Worm (Caenorhabditis elegans): ENCODE results near the gene Y45G5AM.7.

Gene Y45G5AM.7

DNA sequence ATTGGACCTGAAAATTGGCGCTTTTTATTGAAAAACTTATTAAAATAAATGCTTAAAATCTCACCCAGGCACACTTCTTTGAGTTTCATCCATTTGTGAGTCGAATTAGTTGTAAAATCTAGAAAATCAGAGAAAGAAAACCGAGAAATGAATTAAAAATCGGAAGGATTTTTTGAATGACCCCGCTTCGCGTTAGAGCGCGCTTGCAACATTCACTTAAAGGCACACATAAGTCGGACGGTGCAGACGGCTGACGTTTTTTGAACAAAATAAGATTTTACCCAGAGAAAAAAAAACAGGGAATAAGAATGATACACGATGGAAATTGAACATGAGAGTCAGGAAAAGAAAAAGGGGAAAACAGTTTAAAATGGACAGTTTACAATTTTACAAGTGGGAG is 380 bp downstream of the Y45G5AM.7 start:
- TF ChIP-seq unc-55 (GFP tag; optimal IDR thresholded peaks at IDR 0.05) (peak; percentile 31), ztf-11 (tag; optimal IDR thresholded peaks at IDR 0.05) (no peak)

DNA sequence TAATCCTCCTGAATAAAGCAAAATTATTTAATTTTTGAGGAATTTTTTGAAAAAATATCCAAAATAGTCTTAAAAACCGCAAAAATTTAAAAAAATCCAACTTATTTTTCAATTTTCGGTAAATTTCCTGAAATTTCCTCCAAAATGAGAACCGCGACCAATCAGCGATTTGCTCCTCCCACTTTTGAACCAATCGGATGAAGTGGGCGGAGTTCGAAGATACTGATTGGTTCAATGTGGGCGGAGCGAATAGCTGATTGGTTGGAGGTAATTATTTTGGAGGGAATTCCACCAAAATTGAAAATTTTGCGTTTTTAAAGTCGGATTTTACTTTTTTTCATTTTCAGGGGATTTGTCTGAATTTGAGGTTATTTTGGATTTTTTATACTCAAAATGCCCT is 2.0 kb downstream of the Y45G5AM.7 start:
- no peak for TF ChIP-seq unc-62 (GFP tag; optimal IDR thresholded peaks at IDR 0.05)
- no peak for TF ChIP-seq unc-55 (GFP tag; optimal IDR thresholded peaks at IDR 0.05)
- TF ChIP-seq lin-11 (tag; optimal IDR thresholded peaks at IDR 0.05) = no peak
- TF ChIP-seq Y55F3AM.14 (GFP tag; optimal IDR thresholded peaks at IDR 0.05) = no peak
- TF ChIP-seq nhr-10 (tag; optimal IDR thresholded peaks at IDR 0.05) = no peak
- TF ChIP-seq nhr-12 (tag; optimal IDR thresholded peaks at IDR 0.05) = no peak
- no peak for TF ChIP-seq unc-39 (tag; optimal IDR thresholded peaks at IDR 0.05)
- no peak for TF ChIP-seq R02D3.7 (tag; optimal IDR thresholded peaks at IDR 0.05)
- TF ChIP-seq peb-1 (tag; optimal IDR thresholded peaks at IDR 0.05) = no peak

DNA sequence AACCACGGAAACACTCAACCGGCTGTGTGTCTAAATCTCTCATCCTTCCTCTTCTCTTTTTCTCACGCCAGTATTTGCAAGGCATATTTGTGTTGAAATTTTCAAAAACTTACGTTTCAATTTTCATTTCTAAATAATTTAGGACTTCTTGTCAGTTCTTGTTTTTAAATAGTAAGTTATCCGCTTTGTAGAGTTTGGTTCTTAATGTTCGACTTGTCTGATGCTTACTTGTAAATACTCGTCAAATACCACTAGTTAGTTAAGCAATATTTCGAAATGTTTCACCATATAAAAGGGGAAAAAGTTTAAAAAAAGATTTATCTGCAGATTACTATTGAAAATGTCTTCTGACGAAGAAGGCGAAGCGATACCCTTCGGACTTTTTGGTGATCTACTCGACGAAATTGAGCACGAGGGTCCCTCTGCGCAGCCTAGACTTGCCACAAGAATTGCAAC is 5.5 kb downstream of the Y45G5AM.7 start, which contains the start of gene Y45G5AM.3:
Gene Y45G5AM.3 (plus strand): TSS at position 51 of the 456 bp plus-strand sequence.
- peak; percentile 18 for TF ChIP-seq C34F6.9 (tag; optimal IDR thresholded peaks at IDR 0.05)
- peak; percentile 22 for TF ChIP-seq fos-1 (tag; optimal IDR thresholded peaks at IDR 0.05)
- peak; percentile 97 for TF ChIP-seq nhr-129 (tag; optimal IDR thresholded peaks at IDR 0.05)
- TF ChIP-seq F13H6.1 (tag; optimal IDR thresholded peaks at IDR 0.05) = no peak

DNA sequence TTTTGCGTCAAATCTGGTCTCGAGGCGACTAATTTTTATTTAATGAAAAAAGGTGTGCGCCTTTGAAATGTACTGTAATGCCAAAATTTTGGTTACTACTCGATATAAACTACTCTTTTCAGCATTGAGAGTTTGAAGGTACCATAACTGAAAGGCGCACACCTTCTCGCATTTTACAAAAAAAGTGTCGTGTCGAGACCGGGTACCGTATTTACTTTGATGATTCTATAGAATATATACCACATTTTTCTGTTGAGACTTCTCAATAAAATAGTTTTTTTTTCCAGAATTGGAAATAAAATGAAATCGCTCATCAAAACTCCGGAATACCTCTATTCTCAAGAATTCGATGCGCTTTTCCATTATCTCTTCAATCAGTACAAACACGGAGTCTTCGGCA is 7.1 kb downstream of the Y45G5AM.7 start, which contains the start of gene Y45G5AM.4:
Gene Y45G5AM.4 (plus strand): TSS at position 301 of the 400 bp plus-strand sequence.
- TF ChIP-seq nhr-11 (tag; optimal IDR thresholded peaks at IDR 0.05) = no peak
- no peak for TF ChIP-seq mbf-1 (tag; optimal IDR thresholded peaks at IDR 0.05)
- no peak for TF ChIP-seq lin-39 (tag; optimal IDR thresholded peaks at IDR 0.05)
- no peak for TF ChIP-seq nhr-10 (tag; optimal IDR thresholded peaks at IDR 0.05)
- TF ChIP-seq elt-3 (tag; optimal IDR thresholded peaks at IDR 0.05) = no peak
- TF ChIP-seq unc-62 (GFP tag; optimal IDR thresholded peaks at IDR 0.05) = no peak
- no peak for TF ChIP-seq ztf-4 (tag; optimal IDR thresholded peaks at IDR 0.05)
- no peak for TF ChIP-seq nhr-6 (tag; optimal IDR thresholded peaks at IDR 0.05)
- no peak for TF ChIP-seq unc-39 (tag; optimal IDR thresholded peaks at IDR 0.05)
- no peak for TF ChIP-seq nhr-237 (tag; optimal IDR thresholded peaks at IDR 0.05)
- TF ChIP-seq sma-9 (GFP tag; optimal IDR thresholded peaks at IDR 0.05) = no peak
- TF ChIP-seq sma-9 (tag; optimal IDR thresholded peaks at IDR 0.05) = no peak
- TF ChIP-seq blmp-1 (tag; optimal IDR thresholded peaks at IDR 0.05; ENCODE audit: insufficient read depth) = no peak
- no peak for TF ChIP-seq egl-27 (tag; optimal IDR thresholded peaks at IDR 0.05)
- no peak for TF ChIP-seq aly-2 (tag; optimal IDR thresholded peaks at IDR 0.05)
- no peak for TF ChIP-seq alr-1 (tag; optimal IDR thresholded peaks at IDR 0.05)
- TF ChIP-seq zag-1 (tag; optimal IDR thresholded peaks at IDR 0.05) = no peak
- TF ChIP-seq ZK546.5 (tag; optimal IDR thresholded peaks at IDR 0.05) = no peak
- TF ChIP-seq mab-5 (tag; optimal IDR thresholded peaks at IDR 0.05) = no peak

DNA sequence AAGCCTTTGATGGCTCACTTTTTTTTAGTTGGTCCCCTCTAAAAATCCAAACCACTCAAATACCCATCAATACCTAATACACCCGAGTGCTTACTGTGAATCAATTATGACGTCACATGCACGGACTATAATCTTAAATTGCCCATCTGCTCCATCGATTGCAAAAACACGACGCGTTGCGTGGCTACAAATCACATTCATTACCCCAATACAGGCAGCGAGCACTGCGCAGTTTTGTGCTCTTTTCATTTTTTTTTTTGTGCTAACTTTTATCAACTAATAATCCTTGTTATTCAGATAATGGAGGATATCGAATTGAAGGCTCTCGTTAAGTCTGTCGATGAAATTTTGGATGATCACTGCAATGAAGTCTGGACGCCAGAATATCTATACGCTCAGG is 10.0 kb downstream of the Y45G5AM.7 start, which contains the start of gene Y45G5AM.5:
Gene Y45G5AM.5 (plus strand): TSS at position 301 of the 400 bp plus-strand sequence.
- TF ChIP-seq nhr-10 (tag; optimal IDR thresholded peaks at IDR 0.05) = no peak
- no peak for TF ChIP-seq nhr-23 (tag; optimal IDR thresholded peaks at IDR 0.05)
- TF ChIP-seq ceh-16 (tag; optimal IDR thresholded peaks at IDR 0.05) = no peak
- no peak for TF ChIP-seq nhr-237 (tag; optimal IDR thresholded peaks at IDR 0.05)
- TF ChIP-seq ceh-82 (tag; optimal IDR thresholded peaks at IDR 0.05) = no peak

DNA sequence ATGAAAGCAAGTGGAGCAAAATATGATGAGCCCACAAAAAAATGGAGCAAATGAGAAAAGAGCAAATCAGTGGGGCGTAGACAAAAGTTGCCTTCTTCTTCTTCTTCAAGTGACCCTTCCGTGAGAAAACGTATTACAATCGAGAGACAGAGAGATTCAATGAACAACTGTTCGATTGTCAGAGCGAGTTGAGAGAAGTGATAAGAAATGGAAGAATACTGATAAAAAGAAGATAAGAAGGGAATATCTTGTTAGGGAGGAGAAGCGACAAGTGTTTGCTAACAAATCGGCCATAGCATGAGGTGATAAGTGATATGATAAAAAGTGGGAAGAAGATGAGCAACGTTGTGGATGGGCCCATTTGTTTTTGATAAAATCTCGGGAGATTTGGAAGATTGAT is 12.7 kb downstream of the Y45G5AM.7 start:
- TF ChIP-seq lsy-2 (tag; optimal IDR thresholded peaks at IDR 0.05) = peak in 1 of 2 experiments; percentile 48
- TF ChIP-seq ztf-4 (tag; optimal IDR thresholded peaks at IDR 0.05) = peak; percentile 34
- TF ChIP-seq alr-1 (tag; optimal IDR thresholded peaks at IDR 0.05) = no peak
- peak; percentile 85 for TF ChIP-seq F13H6.1 (tag; optimal IDR thresholded peaks at IDR 0.05)
- no peak for TF ChIP-seq nhr-21 (tag; optimal IDR thresholded peaks at IDR 0.05)
- TF ChIP-seq dmd-4 (tag; optimal IDR thresholded peaks at IDR 0.05) = no peak
- no peak for TF ChIP-seq unc-62 (GFP tag; optimal IDR thresholded peaks at IDR 0.05)
- TF ChIP-seq nhr-129 (tag; optimal IDR thresholded peaks at IDR 0.05) = peak; percentile 66
- TF ChIP-seq C34F6.9 (tag; optimal IDR thresholded peaks at IDR 0.05) = peak; percentile 39
- TF ChIP-seq egl-27 (tag; optimal IDR thresholded peaks at IDR 0.05) = no peak
- peak; percentile 48 for TF ChIP-seq sma-9 (GFP tag; optimal IDR thresholded peaks at IDR 0.05)
- no peak for TF ChIP-seq sma-9 (tag; optimal IDR thresholded peaks at IDR 0.05)
- no peak for TF ChIP-seq nhr-10 (tag; optimal IDR thresholded peaks at IDR 0.05)

Data from whole organism, L2 larva.